Fruit fly (Drosophila melanogaster): Measurements from ENCODE around the gene gcm.

The gcm gene

DNA sequence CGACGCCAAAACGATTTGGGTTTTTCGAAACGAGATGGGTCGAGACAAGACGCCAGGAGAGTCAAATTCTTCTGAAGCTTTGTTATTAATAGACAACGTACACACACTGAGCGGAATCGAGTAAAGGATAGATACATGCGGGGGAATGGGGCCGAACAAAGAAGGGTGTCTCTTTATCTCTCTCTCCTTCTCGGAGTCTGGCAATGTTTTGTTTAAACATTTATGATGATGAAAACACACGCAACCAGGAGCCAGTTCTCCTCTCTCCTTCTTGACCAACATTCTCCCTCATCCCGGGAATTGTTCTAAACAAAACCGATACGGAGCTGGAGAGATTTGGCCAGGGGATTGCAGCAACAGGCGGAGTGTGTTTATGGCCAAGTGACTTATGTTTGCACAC lies 23.7 kb downstream of the gcm start:
- TF ChIP-seq CG8478 (optimal IDR thresholded peaks at IDR 0.05) (no peak), EcR (GFP tag; optimal IDR thresholded peaks at IDR 0.05) (no peak), usp (GFP tag; optimal IDR thresholded peaks at IDR 0.05) (no peak), pan (optimal IDR thresholded peaks at IDR 0.05) (no peak), psq (optimal IDR thresholded peaks at IDR 0.05) (no peak), Dll (optimal IDR thresholded peaks at IDR 0.05) (no peak)

DNA sequence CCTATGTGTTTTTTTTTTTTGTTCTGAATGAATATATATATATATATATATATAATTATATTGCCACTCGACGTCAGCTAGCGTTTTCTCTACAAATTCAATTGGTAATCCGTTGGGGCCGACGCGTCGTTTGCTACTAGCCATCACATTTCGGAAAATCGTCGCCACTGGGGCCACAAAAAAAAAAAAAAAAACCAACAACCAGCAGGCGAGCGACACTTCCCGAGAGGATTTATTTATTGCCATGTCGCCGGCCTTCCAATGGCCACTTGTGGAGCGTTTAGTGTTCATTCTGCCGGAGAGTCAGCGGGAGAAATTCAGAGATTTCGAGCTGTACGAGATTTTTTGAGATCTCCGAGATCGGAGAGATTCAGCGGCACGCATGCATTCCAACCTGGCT lies 30.7 kb downstream of the gcm start:
- TF ChIP-seq CG8478 (optimal IDR thresholded peaks at IDR 0.05): no peak
- no peak for TF ChIP-seq psq (optimal IDR thresholded peaks at IDR 0.05)
- TF ChIP-seq Dll (optimal IDR thresholded peaks at IDR 0.05): no peak
- no peak for TF ChIP-seq EcR (GFP tag; optimal IDR thresholded peaks at IDR 0.05)
- no peak for TF ChIP-seq usp (GFP tag; optimal IDR thresholded peaks at IDR 0.05)
- TF ChIP-seq pan (optimal IDR thresholded peaks at IDR 0.05): no peak

DNA sequence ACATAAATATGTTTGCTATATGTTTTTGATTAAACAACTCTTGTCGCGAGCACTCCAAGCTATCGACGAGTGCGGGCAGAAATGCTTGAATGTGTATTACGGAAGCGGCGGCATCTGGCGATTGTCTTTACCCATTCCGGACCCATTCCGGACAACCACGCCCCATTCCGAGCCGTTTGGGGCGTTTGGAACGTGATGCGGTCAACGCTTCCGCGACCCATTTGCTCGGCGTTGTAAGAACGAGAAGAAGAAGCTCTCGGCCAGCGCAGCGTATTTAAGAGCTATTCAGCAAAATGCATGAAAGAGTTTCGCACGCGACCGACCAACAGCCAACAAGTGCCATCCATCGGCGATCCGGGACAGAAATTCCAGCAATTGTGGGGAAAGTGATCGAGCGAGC lies 36.0 kb downstream of the gcm start, which contains the start of gene CG13114:
Gene CG13114, plus strand, starts transcription at position 301 of the 400 bp plus-strand sequence.
- no peak for TF ChIP-seq CG8478 (optimal IDR thresholded peaks at IDR 0.05)
- TF ChIP-seq EcR (GFP tag; optimal IDR thresholded peaks at IDR 0.05): no peak
- no peak for TF ChIP-seq Dll (optimal IDR thresholded peaks at IDR 0.05)
- no peak for TF ChIP-seq pan (optimal IDR thresholded peaks at IDR 0.05)
- no peak for TF ChIP-seq usp (GFP tag; optimal IDR thresholded peaks at IDR 0.05)
- TF ChIP-seq psq (optimal IDR thresholded peaks at IDR 0.05): no peak

DNA sequence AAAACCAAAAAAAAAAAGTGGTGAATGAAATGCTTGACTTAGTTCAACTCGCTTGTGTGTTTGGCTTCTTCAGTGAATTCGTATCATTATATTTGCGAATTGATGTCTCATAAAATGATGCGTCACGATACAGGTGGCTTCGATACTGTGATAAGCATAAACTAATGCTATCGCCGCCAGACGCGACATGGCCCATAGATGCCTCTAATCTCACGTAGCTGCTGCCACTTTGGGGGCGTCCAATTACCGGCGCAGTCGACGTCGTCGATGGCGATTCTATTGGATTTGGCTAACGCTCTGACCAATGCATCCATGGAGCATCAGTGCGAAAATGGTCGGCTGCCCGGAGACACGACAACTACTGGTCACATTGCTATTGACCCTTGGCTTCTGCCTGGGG lies 37.7 kb downstream of the gcm start, which contains the start of gene CG13113:
Gene CG13113, plus strand, starts transcription at position 301 of the 400 bp plus-strand sequence.
- TF ChIP-seq pan (optimal IDR thresholded peaks at IDR 0.05): no peak
- no peak for TF ChIP-seq psq (optimal IDR thresholded peaks at IDR 0.05)
- TF ChIP-seq EcR (GFP tag; optimal IDR thresholded peaks at IDR 0.05): no peak
- no peak for TF ChIP-seq CG8478 (optimal IDR thresholded peaks at IDR 0.05)
- no peak for TF ChIP-seq usp (GFP tag; optimal IDR thresholded peaks at IDR 0.05)
- no peak for TF ChIP-seq Dll (optimal IDR thresholded peaks at IDR 0.05)

DNA sequence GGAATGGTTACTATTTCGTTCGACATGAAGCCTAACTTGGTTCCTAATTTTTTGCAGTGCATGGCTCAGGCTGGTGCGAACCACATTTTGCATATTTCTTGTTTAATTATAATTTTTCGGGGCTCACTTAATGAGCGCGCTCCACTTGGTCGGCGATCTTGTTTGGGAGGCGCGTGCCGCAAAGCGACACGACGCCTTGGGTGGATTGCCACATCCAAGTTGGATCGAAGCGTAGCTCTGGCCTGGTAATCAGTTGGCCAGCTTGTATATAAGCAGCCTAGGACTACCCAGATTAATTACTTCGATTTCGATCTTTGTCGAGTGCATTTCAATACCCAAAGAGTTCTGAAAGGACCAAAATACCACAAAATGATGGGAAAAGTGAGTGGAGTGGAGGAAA lies 39.0 kb downstream of the gcm start, which contains the start of gene Cpr30B:
Gene Cpr30B, plus strand, starts transcription at position 301 of the 400 bp plus-strand sequence.
- no peak for TF ChIP-seq CG8478 (optimal IDR thresholded peaks at IDR 0.05)
- no peak for TF ChIP-seq psq (optimal IDR thresholded peaks at IDR 0.05)
- TF ChIP-seq EcR (GFP tag; optimal IDR thresholded peaks at IDR 0.05): no peak
- no peak for TF ChIP-seq pan (optimal IDR thresholded peaks at IDR 0.05)
- no peak for TF ChIP-seq Dll (optimal IDR thresholded peaks at IDR 0.05)
- no peak for TF ChIP-seq usp (GFP tag; optimal IDR thresholded peaks at IDR 0.05)

DNA sequence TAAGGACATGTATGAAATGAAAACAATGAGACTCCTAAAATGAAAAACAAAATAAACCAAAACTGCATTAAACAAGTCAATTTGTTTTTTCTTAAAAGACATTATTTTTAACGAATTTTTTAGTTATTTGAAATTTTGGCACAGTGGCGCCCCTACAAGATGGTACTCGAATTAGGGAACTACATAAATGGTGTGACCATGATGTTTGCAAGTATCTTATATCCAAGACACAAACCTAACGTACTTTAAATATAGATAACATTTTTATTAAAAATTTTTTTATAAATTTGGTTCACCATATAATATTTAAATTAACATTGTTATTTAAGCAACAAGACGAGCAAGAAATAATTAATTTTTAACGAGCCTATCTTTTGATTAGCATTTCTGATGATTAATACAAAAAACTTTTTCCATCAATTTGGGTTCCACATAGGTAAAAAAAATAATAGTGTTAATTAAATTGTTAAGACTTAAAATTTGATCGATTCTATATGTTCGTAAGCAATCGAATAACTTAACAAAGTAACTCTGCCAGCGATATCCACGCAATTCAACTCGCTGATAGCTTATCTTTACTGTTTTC lies 41.5 kb downstream of the gcm start, which contains the start of gene CG17855:
Gene CG17855, plus strand, starts transcription at position 536 of the 586 bp plus-strand sequence.
- TF ChIP-seq psq (optimal IDR thresholded peaks at IDR 0.05) (no peak), EcR (GFP tag; optimal IDR thresholded peaks at IDR 0.05) (no peak), pan (optimal IDR thresholded peaks at IDR 0.05) (no peak), Dll (optimal IDR thresholded peaks at IDR 0.05) (no peak), CG8478 (optimal IDR thresholded peaks at IDR 0.05) (no peak), usp (GFP tag; optimal IDR thresholded peaks at IDR 0.05) (no peak)

DNA sequence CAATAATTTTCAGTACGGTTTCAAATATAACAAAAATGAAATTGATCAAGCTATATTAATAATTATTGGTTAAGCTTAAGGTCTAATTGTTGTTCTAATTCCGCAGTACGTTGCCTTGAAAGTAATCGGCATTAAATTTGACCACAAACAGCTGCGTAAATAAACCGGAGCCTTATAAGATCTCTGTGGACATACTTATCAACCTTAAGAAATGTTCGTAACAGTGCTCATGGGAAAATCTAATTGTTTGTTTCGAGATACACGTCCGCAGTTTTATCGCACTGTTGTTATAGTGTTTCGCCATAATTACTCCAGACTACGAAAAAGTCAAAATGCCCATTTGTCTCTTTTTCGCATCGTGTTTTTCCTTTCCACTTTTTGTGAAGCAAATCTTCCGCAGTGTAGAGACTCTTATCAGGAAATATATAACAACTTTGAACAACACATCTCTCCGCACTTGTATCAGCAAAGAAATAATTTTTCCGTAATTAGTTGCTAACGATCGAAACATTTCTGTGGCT lies 51.6 kb downstream of the gcm start:
- TF ChIP-seq EcR (GFP tag; optimal IDR thresholded peaks at IDR 0.05) (no peak), Dll (optimal IDR thresholded peaks at IDR 0.05) (no peak), CG8478 (optimal IDR thresholded peaks at IDR 0.05) (no peak), pan (optimal IDR thresholded peaks at IDR 0.05) (no peak)

Data from whole organism.